Worm (Caenorhabditis elegans) whole organism, young adult: ENCODE measurements around the gene srx-23.

Source experiments
- F52B5.7 ChIP-seq: sonication (generic microtip); optimal IDR thresholded peaks from 2 replicates; lab custom pipeline; 2016; ENCODE audit warnings: mild to moderate bottlenecking, missing genetic modification characterization, missing compliant biosample characterization
- F55B11.4 ChIP-seq: sonication (generic microtip); optimal IDR thresholded peaks from 2 replicates; lab custom pipeline; 2016; ENCODE audit warnings: missing compliant biosample characterization, missing genetic modification characterization, borderline replicate concordance; ENCODE audit not compliant: insufficient read depth
- T07F8.4 ChIP-seq: sonication (generic microtip); optimal IDR thresholded peaks from 2 replicates; lab custom pipeline; 2016; ENCODE audit warnings: mild to moderate bottlenecking, missing genetic modification characterization, moderate library complexity, missing compliant biosample characterization
- Y53F4B.3 ChIP-seq: fragments of 200-800 bp; sonication (Bioruptor generic); IDR thresholded peaks from 2 replicates; pipeline ENCODE4 v1.3.6; 2022; ENCODE audit warnings: missing genetic modification reagents, missing genetic modification characterization, missing compliant biosample characterization
- Y79H2A.3 ChIP-seq: fragments of 200-800 bp; sonication (Bioruptor generic); conservative IDR thresholded peaks from 2 replicates; pipeline ENCODE4 v1.3.6; 2022; ENCODE audit warnings: missing genetic modification reagents, missing genetic modification characterization, missing compliant biosample characterization
- attf-5 ChIP-seq: fragments of 200-800 bp; sonication (Bioruptor generic); optimal IDR thresholded peaks from 2 replicates; lab custom pipeline; 2018; ENCODE audit warnings: mild to moderate bottlenecking, missing genetic modification characterization, missing compliant biosample characterization
- cebp-1 ChIP-seq, 2 experiments: fragments of 200-800 bp in 1 of 2; sonication (Bioruptor generic) in 1 of 2; sonication (generic microtip) in 1 of 2; IDR thresholded peaks in 1 of 2; optimal IDR thresholded peaks in 1 of 2; 2 replicates each; pipeline versions ENCODE4 v1.3.6 to Lab custom; 2017 to 2022; ENCODE audit warnings: missing compliant biosample characterization in 2 of 2, missing genetic modification characterization in 2 of 2, mild to moderate bottlenecking in 1 of 2, missing genetic modification reagents in 1 of 2, moderate library complexity in 1 of 2
- ceh-40 ChIP-seq: fragments of 200-800 bp; sonication (Bioruptor generic); IDR thresholded peaks from 2 replicates; pipeline ENCODE4 v1.3.6; 2022; ENCODE audit warnings: missing genetic modification characterization, missing compliant biosample characterization
- ceh-91 ChIP-seq: fragments of 200-800 bp; sonication (Bioruptor generic); IDR thresholded peaks from 2 replicates; pipeline ENCODE4 v1.3.6; 2022; ENCODE audit warnings: missing genetic modification reagents, missing genetic modification characterization, missing compliant biosample characterization
- dpff-1 ChIP-seq: sonication (generic microtip); optimal IDR thresholded peaks from 2 replicates; lab custom pipeline; 2017; ENCODE audit warnings: mild to moderate bottlenecking, missing genetic modification characterization, missing compliant biosample characterization
- efl-1 ChIP-seq: fragments of 150-350 bp; optimal IDR thresholded peaks from 2 replicates; lab custom pipeline; 2014; ENCODE audit warnings: missing biosample characterization, missing genetic modification reagents, missing genetic modification characterization
- egl-18 ChIP-seq: fragments of 200-800 bp; sonication (Bioruptor generic); IDR thresholded peaks from 2 replicates; pipeline ENCODE4 v1.3.6; 2022; ENCODE audit warnings: missing genetic modification reagents, missing genetic modification characterization, missing compliant biosample characterization
- egrh-3 ChIP-seq: fragments of 200-800 bp; sonication (Bioruptor generic); IDR thresholded peaks from 2 replicates; pipeline ENCODE4 v1.3.6; 2022; ENCODE audit warnings: missing genetic modification reagents, missing genetic modification characterization, missing compliant biosample characterization
- hmg-1.2 ChIP-seq: fragments of 200-800 bp; sonication (Bioruptor generic); IDR thresholded peaks from 2 replicates; pipeline ENCODE4 v1.3.6; 2022; ENCODE audit warnings: missing genetic modification reagents, missing genetic modification characterization, missing compliant biosample characterization
- hrde-1 ChIP-seq: sonication (generic microtip); optimal IDR thresholded peaks from 2 replicates; lab custom pipeline; 2016; ENCODE audit warnings: missing genetic modification characterization, mild to moderate bottlenecking, missing compliant biosample characterization, moderate library complexity, missing genotype, missing genetic modification reagents, borderline replicate concordance
- hsf-1 ChIP-seq: fragments of 200-800 bp; sonication (Bioruptor generic); IDR thresholded peaks from 2 replicates; pipeline ENCODE4 v1.3.6; 2022; ENCODE audit warnings: missing genetic modification reagents, missing genetic modification characterization, missing compliant biosample characterization
- let-526 ChIP-seq: fragments of 200-800 bp; sonication (Bioruptor generic); IDR thresholded peaks from 2 replicates; pipeline ENCODE4 v1.3.6; 2022; ENCODE audit warnings: missing genetic modification reagents, missing genetic modification characterization, missing compliant biosample characterization
- lin-40 ChIP-seq: sonication (generic microtip); optimal IDR thresholded peaks from 2 replicates; lab custom pipeline; 2016; ENCODE audit warnings: missing genetic modification characterization, mild to moderate bottlenecking, missing compliant biosample characterization, missing genotype, missing genetic modification reagents
- madf-3 ChIP-seq: fragments of 200-800 bp; sonication (Bioruptor generic); IDR thresholded peaks from 2 replicates; pipeline ENCODE4 v1.3.6; 2022; ENCODE audit warnings: missing genetic modification reagents, missing genetic modification characterization, missing compliant biosample characterization
- madf-8 ChIP-seq: fragments of 200-800 bp; sonication (Bioruptor generic); conservative IDR thresholded peaks from 2 replicates; pipeline ENCODE4 v1.3.6; 2022; ENCODE audit warnings: missing genetic modification reagents, missing genetic modification characterization, missing compliant biosample characterization
- mel-28 ChIP-seq: sonication (generic microtip); optimal IDR thresholded peaks from 2 replicates; lab custom pipeline; 2016; ENCODE audit warnings: borderline replicate concordance, mild to moderate bottlenecking, missing genetic modification characterization, missing compliant biosample characterization
- nhr-179 ChIP-seq: sonication (generic microtip); optimal IDR thresholded peaks from 2 replicates; lab custom pipeline; 2016; ENCODE audit warnings: mild to moderate bottlenecking, missing genetic modification characterization, missing compliant biosample characterization
- nhr-27 ChIP-seq: fragments of 200-800 bp; sonication (Bioruptor generic); optimal IDR thresholded peaks from 2 replicates; lab custom pipeline; 2018; ENCODE audit warnings: mild to moderate bottlenecking, missing genetic modification characterization, moderate library complexity, missing compliant biosample characterization
- nhr-80 ChIP-seq: sonication (generic microtip); optimal IDR thresholded peaks from 2 replicates; lab custom pipeline; 2016; ENCODE audit warnings: missing genetic modification characterization, missing compliant biosample characterization
- nhr-90 ChIP-seq: sonication (generic microtip); optimal IDR thresholded peaks from 2 replicates; lab custom pipeline; 2016; ENCODE audit warnings: missing genotype, mild to moderate bottlenecking, missing genetic modification characterization, missing compliant biosample characterization
- pha-4 ChIP-seq: fragments of 150-350 bp; sonication (generic microtip); optimal IDR thresholded peaks from 2 replicates; lab custom pipeline; 2014; ENCODE audit warnings: missing biosample characterization, missing genetic modification reagents, missing genetic modification characterization
- repo-1 ChIP-seq: sonication (generic microtip); optimal IDR thresholded peaks from 2 replicates; lab custom pipeline; 2017; ENCODE audit warnings: mild to moderate bottlenecking, missing genetic modification characterization, missing compliant biosample characterization
- snpc-3.4 ChIP-seq: sonication (generic microtip); optimal IDR thresholded peaks from 2 replicates; lab custom pipeline; 2017; ENCODE audit warnings: missing genetic modification characterization, mild to moderate bottlenecking, missing compliant biosample characterization, antibody characterized with exemption, moderate library complexity, missing genotype, missing genetic modification reagents
- snpc-4 ChIP-seq, 5 experiments: fragments of 150-350 bp in 1 of 5; sonication (generic microtip) in 4 of 5; optimal IDR thresholded peaks; 2 replicates each; lab custom pipeline; 2014 to 2018; ENCODE audit warnings: missing genetic modification characterization in 5 of 5, missing biosample characterization in 3 of 5, antibody characterized with exemption in 2 of 5, mild to moderate bottlenecking in 2 of 5, missing compliant biosample characterization in 2 of 5, missing genotype in 2 of 5, moderate library complexity in 2 of 5, missing genetic modification reagents in 1 of 5
- tbx-9 ChIP-seq: sonication (generic microtip); optimal IDR thresholded peaks from 2 replicates; lab custom pipeline; 2016; ENCODE audit warnings: borderline replicate concordance, missing genetic modification characterization, inconsistent platforms, missing compliant biosample characterization
- xnd-1 ChIP-seq: sonication (generic microtip); optimal IDR thresholded peaks from 2 replicates; lab custom pipeline; 2016; ENCODE audit warnings: missing genotype, missing genetic modification reagents, missing genetic modification characterization, missing compliant biosample characterization
- ztf-26 ChIP-seq: sonication (generic microtip); optimal IDR thresholded peaks from 2 replicates; lab custom pipeline; 2017; ENCODE audit warnings: missing genetic modification characterization, missing compliant biosample characterization
- ztf-3 ChIP-seq: fragments of 200-800 bp; sonication (Bioruptor generic); optimal IDR thresholded peaks from 2 replicates; lab custom pipeline; 2018; ENCODE audit warnings: mild to moderate bottlenecking, missing genetic modification characterization, missing compliant biosample characterization

Gene srx-23

DNA sequence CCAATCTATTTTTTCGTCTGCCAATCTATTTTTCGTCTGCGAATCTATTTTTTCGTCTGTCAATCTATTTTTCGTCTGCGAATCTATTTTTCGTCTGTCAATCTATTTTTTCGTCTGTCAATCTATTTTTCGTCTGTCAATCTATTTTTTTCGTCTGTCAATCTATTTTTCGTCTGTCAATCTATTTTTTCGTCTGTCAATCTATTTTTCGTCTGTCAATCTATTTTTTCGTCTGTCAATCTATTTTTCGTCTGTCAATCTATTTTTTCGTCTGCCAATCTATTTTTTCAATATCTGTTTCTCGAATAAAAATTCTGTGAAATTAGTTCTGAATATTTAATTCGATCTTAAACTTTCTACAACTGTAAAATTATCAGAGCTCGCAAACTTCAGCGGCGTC, 24.0 kb upstream of the srx-23 start:
- TF ChIP-seq madf-3 (GFP tag; lab: Robert Waterston, UW): peak; percentile 74; the same call in 1 of the 2 replicates
- peak; percentile 99; the same call in 1 of the 2 replicates for TF ChIP-seq Y53F4B.3 (GFP tag; lab: Robert Waterston, UW)
- peak; percentile 44; the same call in 1 of the 2 replicates for TF ChIP-seq ceh-91
- TF ChIP-seq hsf-1 (GFP tag; lab: Robert Waterston, UW): 0 out of 2 replicates have a peak, but pooled peaks have one; percentile 35
- TF ChIP-seq egrh-3: peak; percentile 92

DNA sequence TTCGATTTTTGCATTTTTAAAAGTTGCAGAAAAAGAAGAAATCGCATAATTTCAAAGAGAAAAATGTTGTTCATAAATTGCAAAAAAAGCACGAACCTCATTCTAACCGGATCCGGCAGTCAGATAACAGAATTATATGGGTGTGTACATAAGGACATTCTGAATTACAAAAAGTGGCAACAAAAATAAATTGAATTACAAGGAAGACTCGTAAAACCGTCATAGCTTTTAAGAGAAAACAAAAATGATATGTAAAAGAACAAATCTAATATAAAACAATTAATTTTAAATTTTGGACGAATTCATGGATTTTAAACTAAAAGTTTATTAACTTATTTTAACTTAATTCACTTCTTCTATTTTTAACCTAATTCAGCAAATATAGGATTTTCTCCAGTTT, 21.9 kb upstream of the srx-23 start, which contains the start of gene F31F4.17:
Gene F31F4.17 (minus strand): TSS at position 101 of the 400 bp plus-strand sequence.
- TF ChIP-seq mel-28 (tag; lab: Kevin White, UChicago) (no peak), nhr-27 (tag; lab: Kevin White, UChicago) (no peak), repo-1 (tag; lab: Kevin White, UChicago) (no peak), pha-4 (tag; lab: Kevin White, UChicago) (no peak), F52B5.7 (tag; lab: Kevin White, UChicago) (no peak), dpff-1 (tag; lab: Kevin White, UChicago) (no peak), nhr-179 (no peak), cebp-1 (GFP tag; IDR thresholded peaks at IDR 0.05; lab: Robert Waterston, UW) (no peak), cebp-1 (tag; optimal IDR thresholded peaks at IDR 0.05; lab: Kevin White, UChicago) (no peak), madf-8 (GFP tag; lab: Robert Waterston, UW) (no peak), ztf-3 (GFP tag; lab: Kevin White, UChicago) (no peak), let-526 (no peak), hsf-1 (GFP tag; lab: Robert Waterston, UW) (no peak), efl-1 (no peak), hrde-1 (no peak)

DNA sequence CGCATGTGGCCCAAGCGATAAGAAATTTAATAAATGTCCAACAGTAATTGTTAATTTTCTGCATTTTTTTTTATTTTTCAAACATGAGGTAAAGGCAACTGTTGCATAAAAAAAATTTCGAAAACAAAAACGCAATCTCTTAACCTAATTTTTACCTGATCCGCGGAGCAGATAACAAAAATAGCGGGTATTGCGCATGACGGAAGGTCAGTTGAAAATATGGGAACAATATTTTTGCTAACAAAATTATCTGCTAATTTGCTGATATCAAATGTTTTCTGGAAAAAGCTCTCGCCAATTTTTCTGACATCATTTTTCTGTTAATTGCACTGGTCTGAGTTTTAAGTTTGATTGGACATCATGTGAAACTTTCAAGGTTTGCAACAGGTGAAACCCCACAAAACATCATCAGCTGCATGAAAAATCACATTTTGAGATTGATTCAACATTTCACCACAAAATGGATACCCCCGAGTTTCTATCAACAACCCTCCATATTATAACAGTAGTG, 17.7 kb upstream of the srx-23 start, which contains the start of the genes F31F4.11 and srh-266:
Gene F31F4.11 (minus strand): TSS at position 101 of the 511 bp plus-strand sequence.
Gene srh-266 (plus strand): TSS at position 461 of the 511 bp plus-strand sequence.
- no peak for TF ChIP-seq snpc-3.4 (tag; lab: Kevin White, UChicago)
- TF ChIP-seq ceh-40 (GFP tag; lab: Robert Waterston, UW): no peak
- TF ChIP-seq lin-40: no peak
- TF ChIP-seq ztf-26 (tag; lab: Kevin White, UChicago): no peak
- TF ChIP-seq nhr-27 (tag; lab: Kevin White, UChicago): no peak
- no peak for TF ChIP-seq T07F8.4 (tag; lab: Kevin White, UChicago)
- TF ChIP-seq F55B11.4 (tag; lab: Kevin White, UChicago): no peak
- no peak for TF ChIP-seq tbx-9
- TF ChIP-seq, all 124 proteins: peak for 0

DNA sequence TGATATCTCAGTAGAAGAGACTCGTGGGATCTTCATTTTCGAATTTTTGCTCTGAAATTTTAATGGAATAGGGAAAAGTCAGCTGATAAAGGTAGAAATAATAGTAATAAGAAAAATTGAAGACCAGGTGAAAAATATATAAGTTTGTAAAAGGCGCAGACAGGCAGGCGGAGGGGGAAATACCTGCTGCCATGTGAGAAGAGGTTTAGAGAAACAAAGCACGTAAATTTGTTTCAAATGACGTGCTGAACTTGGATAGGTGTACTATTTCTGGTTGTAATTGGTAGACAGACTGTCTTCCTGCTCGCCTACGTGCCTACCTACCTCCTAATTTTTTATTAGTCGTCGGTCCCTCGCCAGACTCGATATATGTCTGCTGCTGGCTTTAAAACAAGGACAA, 14.7 kb upstream of the srx-23 start, which contains the start of gene nhr-180:
Gene nhr-180 (minus strand): TSS at position 52 of the 400 bp plus-strand sequence.
- TF ChIP-seq attf-5 (peak; percentile 23), nhr-80 (peak; percentile 58), Y79H2A.3 (GFP tag; lab: Robert Waterston, UW) (no peak), egl-18 (GFP tag; lab: Robert Waterston, UW) (no peak), xnd-1 (tag; lab: Kevin White, UChicago) (no peak), snpc-4 (GFP tag; optimal IDR thresholded peaks at IDR 0.05; lab: Kevin White, UChicago) (no peak), snpc-4 (tag; optimal IDR thresholded peaks at IDR 0.05; lab: Kevin White, UChicago) (no peak), hmg-1.2 (GFP tag; lab: Robert Waterston, UW) (peak; percentile 47; the same call in 1 of the 2 replicates), tbx-9 (no peak), nhr-90 (tag; lab: Kevin White, UChicago) (no peak)
